Worm (Caenorhabditis elegans): Measurements from ENCODE around the gene F23A7.5.
A peak's percentile ranks its signal among the peaks of the same experiment; 100 is the strongest.
"Not testable (repeated sequence)": the region's sequence is repeated elsewhere in the genome, so short reads cannot be mapped to it uniquely, and the experiment has no call there.

Gene F23A7.5

ce11 chrX:16209122-16209521, 19.6 kb upstream of the F23A7.5 start:
- no peak for TF ChIP-seq klf-2 (GFP tag; conservative IDR thresholded peaks at IDR 0.05)
- TF ChIP-seq flt-1 (GFP tag; IDR thresholded peaks at IDR 0.05), result no peak
- TF ChIP-seq tab-1 (GFP tag; IDR thresholded peaks at IDR 0.05), result no peak
- TF ChIP-seq ref-1 (GFP tag; conservative IDR thresholded peaks at IDR 0.05), result no peak
- TF ChIP-seq T22C8.4 (GFP tag; IDR thresholded peaks at IDR 0.05), result no peak
- TF ChIP-seq cog-1 (tag; optimal IDR thresholded peaks at IDR 0.05), result no peak
- no peak for TF ChIP-seq ztf-29 (GFP tag; IDR thresholded peaks at IDR 0.05)
- TF ChIP-seq med-1 (GFP tag; optimal IDR thresholded peaks at IDR 0.05; ENCODE audit: insufficient read depth), result no peak

- TF ChIP-seq T22C8.4 (GFP tag; IDR thresholded peaks at IDR 0.05) (peak; percentile 88), cog-1 (tag; optimal IDR thresholded peaks at IDR 0.05) (peak; percentile 57), tab-1 (GFP tag; IDR thresholded peaks at IDR 0.05) (peak; percentile 93), med-1 (GFP tag; optimal IDR thresholded peaks at IDR 0.05; ENCODE audit: insufficient read depth) (peak; percentile 77), klf-2 (GFP tag; conservative IDR thresholded peaks at IDR 0.05) (peak; percentile 95), ztf-23 (GFP tag; IDR thresholded peaks at IDR 0.05) (peak; percentile 94), ztf-29 (GFP tag; IDR thresholded peaks at IDR 0.05) (peak; percentile 90), flt-1 (GFP tag; IDR thresholded peaks at IDR 0.05) (peak; percentile 96), ref-1 (GFP tag; conservative IDR thresholded peaks at IDR 0.05) (peak; percentile 85)
Observed at ce11 chrX:16209660-16210059, 19.1 kb upstream of the F23A7.5 start.

- TF ChIP-seq T22C8.4 (GFP tag; IDR thresholded peaks at IDR 0.05) (no peak), ztf-29 (GFP tag; IDR thresholded peaks at IDR 0.05) (no peak), klf-2 (GFP tag; conservative IDR thresholded peaks at IDR 0.05) (no peak)
Observed at ce11 chrX:16210518-16210917, 18.2 kb upstream of the F23A7.5 start, which contains the start of gene R11.4. R11.4 (minus strand) TSS chrX:16210618.

- not testable (repeated sequence) for TF ChIP-seq flt-1 (GFP tag; IDR thresholded peaks at IDR 0.05); T22C8.4 (GFP tag; IDR thresholded peaks at IDR 0.05); med-1 (GFP tag; optimal IDR thresholded peaks at IDR 0.05; ENCODE audit: insufficient read depth)
Observed at ce11 chrX:16212306-16212705, 16.4 kb upstream of the F23A7.5 start, which contains the start of gene F23A7.4. F23A7.4 (plus strand) TSS chrX:16212606.

- TF ChIP-seq ref-1 (GFP tag; conservative IDR thresholded peaks at IDR 0.05); cog-1 (tag; optimal IDR thresholded peaks at IDR 0.05); ztf-29 (GFP tag; IDR thresholded peaks at IDR 0.05): not testable (repeated sequence)
Observed at ce11 chrX:16213073-16213472, 15.6 kb upstream of the F23A7.5 start, which contains the start of gene F23A7.8. F23A7.8 (plus strand) TSS chrX:16213373.

ce11 chrX:16217108-16217507, 11.6 kb upstream of the F23A7.5 start, which contains the start of gene F23A7.1:
F23A7.1 (plus strand) TSS chrX:16217408.
- no peak for TF ChIP-seq T22C8.4 (GFP tag; IDR thresholded peaks at IDR 0.05)
- no peak for TF ChIP-seq ref-1 (GFP tag; conservative IDR thresholded peaks at IDR 0.05)
- no peak for TF ChIP-seq ztf-29 (GFP tag; IDR thresholded peaks at IDR 0.05)
- TF ChIP-seq klf-2 (GFP tag; conservative IDR thresholded peaks at IDR 0.05), result no peak
- TF ChIP-seq med-1 (GFP tag; optimal IDR thresholded peaks at IDR 0.05; ENCODE audit: insufficient read depth), result no peak
- no peak for TF ChIP-seq cog-1 (tag; optimal IDR thresholded peaks at IDR 0.05)
- no peak for TF ChIP-seq ztf-23 (GFP tag; IDR thresholded peaks at IDR 0.05)
- TF ChIP-seq tab-1 (GFP tag; IDR thresholded peaks at IDR 0.05), result no peak
- no peak for TF ChIP-seq flt-1 (GFP tag; IDR thresholded peaks at IDR 0.05)

- no peak for TF ChIP-seq ztf-23 (GFP tag; IDR thresholded peaks at IDR 0.05)
- TF ChIP-seq flt-1 (GFP tag; IDR thresholded peaks at IDR 0.05), result peak; percentile 64; the same call in 1 of the 2 replicates
Observed at ce11 chrX:16217749-16218148, 11.0 kb upstream of the F23A7.5 start.

- TF ChIP-seq flt-1 (GFP tag; IDR thresholded peaks at IDR 0.05) (no peak), ztf-23 (GFP tag; IDR thresholded peaks at IDR 0.05) (no peak), cog-1 (tag; optimal IDR thresholded peaks at IDR 0.05) (no peak), ref-1 (GFP tag; conservative IDR thresholded peaks at IDR 0.05) (no peak), tab-1 (GFP tag; IDR thresholded peaks at IDR 0.05) (no peak), ztf-29 (GFP tag; IDR thresholded peaks at IDR 0.05) (no peak), med-1 (GFP tag; optimal IDR thresholded peaks at IDR 0.05; ENCODE audit: insufficient read depth) (no peak), klf-2 (GFP tag; conservative IDR thresholded peaks at IDR 0.05) (no peak), T22C8.4 (GFP tag; IDR thresholded peaks at IDR 0.05) (no peak)
Observed at ce11 chrX:16218306-16218705, 10.4 kb upstream of the F23A7.5 start.

ce11 chrX:16219710-16220109, 9.0 kb upstream of the F23A7.5 start, which contains the start of gene F23A7.3:
F23A7.3 (plus strand) TSS chrX:16220010.
- TF ChIP-seq ztf-29 (GFP tag; IDR thresholded peaks at IDR 0.05); ztf-23 (GFP tag; IDR thresholded peaks at IDR 0.05); klf-2 (GFP tag; conservative IDR thresholded peaks at IDR 0.05): not testable (repeated sequence)

- no peak for TF ChIP-seq med-1 (GFP tag; optimal IDR thresholded peaks at IDR 0.05; ENCODE audit: insufficient read depth)
- TF ChIP-seq klf-2 (GFP tag; conservative IDR thresholded peaks at IDR 0.05), result no peak
- no peak for TF ChIP-seq T22C8.4 (GFP tag; IDR thresholded peaks at IDR 0.05)
- TF ChIP-seq ztf-23 (GFP tag; IDR thresholded peaks at IDR 0.05), result no peak
- TF ChIP-seq cog-1 (tag; optimal IDR thresholded peaks at IDR 0.05), result no peak
- no peak for TF ChIP-seq ztf-29 (GFP tag; IDR thresholded peaks at IDR 0.05)
- no peak for TF ChIP-seq tab-1 (GFP tag; IDR thresholded peaks at IDR 0.05)
- TF ChIP-seq flt-1 (GFP tag; IDR thresholded peaks at IDR 0.05), result no peak
- no peak for TF ChIP-seq ref-1 (GFP tag; conservative IDR thresholded peaks at IDR 0.05)
Observed at ce11 chrX:16240626-16241025, 11.9 kb downstream of the F23A7.5 start.

ce11 chrX:16243129-16243528, 14.4 kb downstream of the F23A7.5 start:
- no peak for TF ChIP-seq klf-2 (GFP tag; conservative IDR thresholded peaks at IDR 0.05)
- 0 out of 2 replicates have a peak, but pooled peaks have one; percentile 25 for TF ChIP-seq tab-1 (GFP tag; IDR thresholded peaks at IDR 0.05)

Measured in whole organism, midembryonic.